Worm (Caenorhabditis elegans) whole organism, L4/young adult: Measurements from ENCODE around the gene F56D2.3.

ENCODE experiments used
- W03F9.2 ChIP-seq: fragments of 150-350 bp; optimal IDR thresholded peaks from 2 replicates; lab custom pipeline; 2014; ENCODE audit warnings: missing biosample characterization, missing genetic modification characterization
- dao-5 ChIP-seq: sonication (generic microtip); optimal IDR thresholded peaks from 2 replicates; lab custom pipeline; 2016; ENCODE audit warnings: missing genotype, missing genetic modification characterization, moderate library complexity, missing compliant biosample characterization
- him-1 ChIP-seq: sonication (generic microtip); optimal IDR thresholded peaks from 2 replicates; lab custom pipeline; 2016; ENCODE audit warnings: missing genotype, missing genetic modification reagents, missing genetic modification characterization, missing compliant biosample characterization

Gene F56D2.3

ce11 chrIII:5564799-5565198, 19.9 kb upstream of the F56D2.3 start, which contains the start of gene mlc-3:
Gene mlc-3, plus strand, starts transcription at chrIII:5565025.
- no peak for TF ChIP-seq dao-5 (tag; lab: Kevin White, UChicago)
- TF ChIP-seq him-1 = no peak
- TF ChIP-seq W03F9.2 (tag; lab: Kevin White, UChicago) = no peak

ce11 chrIII:5565699-5566098, 19.0 kb upstream of the F56D2.3 start:
- TF ChIP-seq dao-5 (tag; lab: Kevin White, UChicago) (no peak), W03F9.2 (tag; lab: Kevin White, UChicago) (no peak), him-1 (no peak)

ce11 chrIII:5566496-5566895, 18.3 kb upstream of the F56D2.3 start:
- TF ChIP-seq dao-5 (tag; lab: Kevin White, UChicago) = no peak
- no peak for TF ChIP-seq him-1
- no peak for TF ChIP-seq W03F9.2 (tag; lab: Kevin White, UChicago)

- TF ChIP-seq dao-5 (tag; lab: Kevin White, UChicago) = no peak
- no peak for TF ChIP-seq him-1
- TF ChIP-seq W03F9.2 (tag; lab: Kevin White, UChicago) = no peak
Measured at ce11 chrIII:5568265-5568664, 16.5 kb upstream of the F56D2.3 start.

ce11 chrIII:5568679-5569078, 16.1 kb upstream of the F56D2.3 start, which contains the start of gene nspb-12:
Gene nspb-12, minus strand, starts transcription at chrIII:5568779.
- TF ChIP-seq him-1 (no peak), dao-5 (tag; lab: Kevin White, UChicago) (no peak), W03F9.2 (tag; lab: Kevin White, UChicago) (no peak)

ce11 chrIII:5570814-5571443, 13.8 kb upstream of the F56D2.3 start:
- no peak for TF ChIP-seq W03F9.2 (tag; lab: Kevin White, UChicago)
- TF ChIP-seq him-1 = no peak
- TF ChIP-seq dao-5 (tag; lab: Kevin White, UChicago) = no peak

ce11 chrIII:5572806-5573205, 11.9 kb upstream of the F56D2.3 start:
- TF ChIP-seq him-1 = no peak
- TF ChIP-seq W03F9.2 (tag; lab: Kevin White, UChicago) = no peak
- no peak for TF ChIP-seq dao-5 (tag; lab: Kevin White, UChicago)

ce11 chrIII:5573694-5574093, 11.1 kb upstream of the F56D2.3 start, which contains the start of gene molo-1:
Gene molo-1, plus strand, starts transcription at chrIII:5573994.
- TF ChIP-seq dao-5 (tag; lab: Kevin White, UChicago) (no peak), him-1 (no peak), W03F9.2 (tag; lab: Kevin White, UChicago) (no peak)

ce11 chrIII:5581049-5581448, 3.7 kb upstream of the F56D2.3 start, which contains the start of gene F56D2.5:
Gene F56D2.5, minus strand, starts transcription at chrIII:5581419.
- no peak for TF ChIP-seq dao-5 (tag; lab: Kevin White, UChicago)
- no peak for TF ChIP-seq him-1
- TF ChIP-seq W03F9.2 (tag; lab: Kevin White, UChicago) = no peak

- TF ChIP-seq dao-5 (tag; lab: Kevin White, UChicago) (no peak), W03F9.2 (tag; lab: Kevin White, UChicago) (no peak), him-1 (no peak)
Measured at ce11 chrIII:5582766-5583165, 2.0 kb upstream of the F56D2.3 start, which contains the start of the genes F56D2.8 and uev-2. Gene F56D2.8, minus strand, starts transcription at chrIII:5582866. Gene uev-2, plus strand, starts transcription at chrIII:5583125.

- TF ChIP-seq him-1 (no peak), W03F9.2 (tag; lab: Kevin White, UChicago) (no peak), dao-5 (tag; lab: Kevin White, UChicago) (no peak)
Measured at ce11 chrIII:5585711-5586110, 964 bp downstream of the F56D2.3 start.

ce11 chrIII:5586925-5587324, 2.2 kb downstream of the F56D2.3 start, which contains the start of gene F56D2.2:
Gene F56D2.2, plus strand, starts transcription at chrIII:5587263.
- TF ChIP-seq him-1 (no peak), dao-5 (tag; lab: Kevin White, UChicago) (no peak), W03F9.2 (tag; lab: Kevin White, UChicago) (no peak)

ce11 chrIII:5588746-5589145, 4.0 kb downstream of the F56D2.3 start:
- TF ChIP-seq him-1 = no peak
- no peak for TF ChIP-seq W03F9.2 (tag; lab: Kevin White, UChicago)
- TF ChIP-seq dao-5 (tag; lab: Kevin White, UChicago) = no peak

ce11 chrIII:5591668-5592149, 7.0 kb downstream of the F56D2.3 start, which contains the start of the genes ddx-15 and ucr-1:
Gene ddx-15, minus strand, starts transcription at chrIII:5591718.
Gene ucr-1, plus strand, starts transcription at chrIII:5592135.
- TF ChIP-seq him-1 (no peak), W03F9.2 (tag; lab: Kevin White, UChicago) (peak; percentile 66), dao-5 (tag; lab: Kevin White, UChicago) (no peak)
